Worm (Caenorhabditis elegans) whole organism, L3 larva: ENCODE results near the gene Y62H9A.15.

ENCODE experiments used
- R02D3.7 ChIP-seq: fragments of 150-350 bp; optimal IDR thresholded peaks from 2 replicates; lab custom pipeline; 2014; ENCODE audit warnings: missing biosample characterization, missing genetic modification characterization
- ZK546.5 ChIP-seq: sonication (generic microtip); optimal IDR thresholded peaks from 2 replicates; lab custom pipeline; 2017; ENCODE audit warnings: missing biosample characterization, missing genetic modification characterization
- aly-2 ChIP-seq: fragments of 150-350 bp; optimal IDR thresholded peaks from 2 replicates; lab custom pipeline; 2014; ENCODE audit warnings: missing biosample characterization, missing genetic modification characterization
- ama-1 ChIP-seq: fragments of 150-350 bp; optimal IDR thresholded peaks from 2 replicates; lab custom pipeline; 2018
- ceh-28 ChIP-seq: fragments of 150-350 bp; optimal IDR thresholded peaks from 2 replicates; lab custom pipeline; 2014; ENCODE audit warnings: missing biosample characterization, missing genetic modification reagents, missing genetic modification characterization
- ceh-9 ChIP-seq: sonication (generic microtip); optimal IDR thresholded peaks from 2 replicates; lab custom pipeline; 2018; ENCODE audit warnings: missing biosample characterization, missing genetic modification characterization
- daf-12 ChIP-seq: fragments of 150-350 bp; optimal IDR thresholded peaks from 2 replicates; lab custom pipeline; 2014; ENCODE audit warnings: missing biosample characterization, missing genetic modification reagents, missing genetic modification characterization
- egl-27 ChIP-seq: sonication (generic microtip); optimal IDR thresholded peaks from 4 replicates; lab custom pipeline; 2017; ENCODE audit warnings: missing biosample characterization, missing genetic modification reagents, missing genetic modification characterization
- egl-5 ChIP-seq: fragments of 150-350 bp; optimal IDR thresholded peaks from 2 replicates; lab custom pipeline; 2017; ENCODE audit warnings: missing biosample characterization, missing genetic modification reagents, missing genetic modification characterization, inconsistent platforms
- elt-1 ChIP-seq: fragments of 150-350 bp; optimal IDR thresholded peaks from 2 replicates; lab custom pipeline; 2014; ENCODE audit warnings: missing biosample characterization, missing genetic modification characterization
- elt-2 ChIP-seq: sonication (generic microtip); optimal IDR thresholded peaks from 2 replicates; lab custom pipeline; 2016; ENCODE audit warnings: missing genetic modification reagents, mild to moderate bottlenecking, missing genetic modification characterization, missing compliant biosample characterization
- elt-3 ChIP-seq, 3 experiments: fragments of 150-350 bp in 1 of 3; sonication (generic microtip) in 2 of 3; optimal IDR thresholded peaks; 2 replicates in 2 of 3; 4 replicates in 1 of 3; lab custom pipeline; 2014 to 2017; ENCODE audit warnings: missing biosample characterization in 3 of 3, missing genetic modification characterization in 3 of 3
- eor-1 ChIP-seq, 2 experiments: fragments of 150-350 bp; optimal IDR thresholded peaks; 2 replicates each; lab custom pipeline; 2014 to 2018; ENCODE audit warnings: missing biosample characterization in 2 of 2, missing genetic modification characterization in 2 of 2
- fkh-10 ChIP-seq: sonication (generic microtip); optimal IDR thresholded peaks from 2 replicates; lab custom pipeline; 2017; ENCODE audit warnings: missing biosample characterization, missing genetic modification reagents, missing genetic modification characterization
- fkh-2 ChIP-seq: fragments of 150-350 bp; optimal IDR thresholded peaks from 2 replicates; lab custom pipeline; 2014; ENCODE audit warnings: missing biosample characterization, missing genetic modification reagents, missing genetic modification characterization
- fos-1 ChIP-seq: fragments of 150-350 bp; optimal IDR thresholded peaks from 2 replicates; lab custom pipeline; 2014; ENCODE audit warnings: missing biosample characterization, missing genetic modification characterization
- hmg-11 ChIP-seq: sonication (generic microtip); optimal IDR thresholded peaks from 2 replicates; lab custom pipeline; 2016; ENCODE audit warnings: missing genetic modification characterization, missing compliant biosample characterization
- jun-1 ChIP-seq: fragments of 150-350 bp; optimal IDR thresholded peaks from 2 replicates; lab custom pipeline; 2014; ENCODE audit warnings: missing biosample characterization, missing genetic modification reagents, missing genetic modification characterization
- lin-15B ChIP-seq: fragments of 150-350 bp; optimal IDR thresholded peaks from 2 replicates; lab custom pipeline; 2014; ENCODE audit warnings: missing biosample characterization, missing genetic modification characterization
- lin-39 ChIP-seq: fragments of 150-350 bp; optimal IDR thresholded peaks from 2 replicates; lab custom pipeline; 2018; ENCODE audit warnings: missing biosample characterization, missing genetic modification reagents, missing genetic modification characterization
- lsy-12 ChIP-seq: sonication (generic microtip); optimal IDR thresholded peaks from 2 replicates; lab custom pipeline; 2016; ENCODE audit warnings: mild to moderate bottlenecking, missing genetic modification characterization, missing compliant biosample characterization
- mdl-1 ChIP-seq: fragments of 150-350 bp; optimal IDR thresholded peaks from 2 replicates; lab custom pipeline; 2014; ENCODE audit warnings: missing biosample characterization, missing genetic modification characterization
- mml-1 ChIP-seq: fragments of 150-350 bp; sonication (generic microtip); optimal IDR thresholded peaks from 3 replicates; lab custom pipeline; 2014; ENCODE audit warnings: missing biosample characterization, missing genetic modification characterization
- nhr-11 ChIP-seq: fragments of 150-350 bp; optimal IDR thresholded peaks from 2 replicates; lab custom pipeline; 2014; ENCODE audit warnings: missing biosample characterization, missing genetic modification characterization
- nhr-23 ChIP-seq: fragments of 150-350 bp; optimal IDR thresholded peaks from 2 replicates; lab custom pipeline; 2014; ENCODE audit warnings: missing biosample characterization, missing genetic modification reagents, missing genetic modification characterization
- nhr-237 ChIP-seq: fragments of 150-350 bp; optimal IDR thresholded peaks from 2 replicates; lab custom pipeline; 2014; ENCODE audit warnings: missing biosample characterization, missing genetic modification characterization
- nhr-25 ChIP-seq: sonication (generic microtip); optimal IDR thresholded peaks from 2 replicates; lab custom pipeline; 2017; ENCODE audit warnings: missing biosample characterization, missing genetic modification characterization
- nhr-28 ChIP-seq: fragments of 150-350 bp; optimal IDR thresholded peaks from 2 replicates; lab custom pipeline; 2014; ENCODE audit warnings: missing biosample characterization, missing genetic modification characterization
- nhr-43 ChIP-seq: sonication (generic microtip); optimal IDR thresholded peaks from 2 replicates; lab custom pipeline; 2016; ENCODE audit warnings: mild to moderate bottlenecking, missing genetic modification characterization, missing compliant biosample characterization; ENCODE audit not compliant: poor library complexity, severe bottlenecking
- nhr-67 ChIP-seq: fragments of 150-350 bp; optimal IDR thresholded peaks from 2 replicates; lab custom pipeline; 2014; ENCODE audit warnings: missing biosample characterization, missing genetic modification characterization
- nhr-76 ChIP-seq: fragments of 150-350 bp; sonication (generic microtip); optimal IDR thresholded peaks from 5 replicates; lab custom pipeline; 2014; ENCODE audit warnings: missing biosample characterization, missing genetic modification characterization
- pha-4 ChIP-seq: fragments of 150-350 bp; optimal IDR thresholded peaks from 2 replicates; lab custom pipeline; 2014; ENCODE audit warnings: missing biosample characterization, missing genetic modification reagents, missing genetic modification characterization
- pqm-1 ChIP-seq: fragments of 150-350 bp; optimal IDR thresholded peaks from 2 replicates; lab custom pipeline; 2017; ENCODE audit warnings: missing biosample characterization, missing genetic modification characterization, inconsistent platforms
- sea-2 ChIP-seq: fragments of 150-350 bp; sonication (generic microtip); optimal IDR thresholded peaks from 4 replicates; lab custom pipeline; 2014; ENCODE audit warnings: missing biosample characterization, missing genetic modification reagents, missing genetic modification characterization
- skn-1 ChIP-seq: fragments of 150-350 bp; optimal IDR thresholded peaks from 2 replicates; lab custom pipeline; 2014; ENCODE audit warnings: missing biosample characterization, missing genetic modification characterization
- snpc-4 ChIP-seq: fragments of 150-350 bp; optimal IDR thresholded peaks from 2 replicates; lab custom pipeline; 2014; ENCODE audit warnings: missing biosample characterization, missing genetic modification characterization
- tbx-2 ChIP-seq: sonication (generic microtip); optimal IDR thresholded peaks from 2 replicates; lab custom pipeline; 2016; ENCODE audit warnings: mild to moderate bottlenecking, missing genetic modification characterization, missing compliant biosample characterization
- unc-39 ChIP-seq: sonication (generic microtip); optimal IDR thresholded peaks from 4 replicates; lab custom pipeline; 2017; ENCODE audit warnings: missing biosample characterization, missing genetic modification characterization
- unc-62 ChIP-seq: fragments of 150-350 bp; sonication (generic microtip); optimal IDR thresholded peaks from 4 replicates; lab custom pipeline; 2014; ENCODE audit warnings: missing biosample characterization, missing genetic modification reagents, missing genetic modification characterization
- zag-1 ChIP-seq: fragments of 150-350 bp; optimal IDR thresholded peaks from 2 replicates; lab custom pipeline; 2014; ENCODE audit warnings: missing biosample characterization, missing genetic modification characterization
- ztf-11 ChIP-seq: fragments of 150-350 bp; optimal IDR thresholded peaks from 2 replicates; lab custom pipeline; 2014; ENCODE audit warnings: missing biosample characterization, missing genetic modification characterization
- ztf-4 ChIP-seq: fragments of 150-350 bp; optimal IDR thresholded peaks from 2 replicates; lab custom pipeline; 2014; ENCODE audit warnings: missing biosample characterization, missing genetic modification characterization

Y62H9A.15 gene

DNA sequence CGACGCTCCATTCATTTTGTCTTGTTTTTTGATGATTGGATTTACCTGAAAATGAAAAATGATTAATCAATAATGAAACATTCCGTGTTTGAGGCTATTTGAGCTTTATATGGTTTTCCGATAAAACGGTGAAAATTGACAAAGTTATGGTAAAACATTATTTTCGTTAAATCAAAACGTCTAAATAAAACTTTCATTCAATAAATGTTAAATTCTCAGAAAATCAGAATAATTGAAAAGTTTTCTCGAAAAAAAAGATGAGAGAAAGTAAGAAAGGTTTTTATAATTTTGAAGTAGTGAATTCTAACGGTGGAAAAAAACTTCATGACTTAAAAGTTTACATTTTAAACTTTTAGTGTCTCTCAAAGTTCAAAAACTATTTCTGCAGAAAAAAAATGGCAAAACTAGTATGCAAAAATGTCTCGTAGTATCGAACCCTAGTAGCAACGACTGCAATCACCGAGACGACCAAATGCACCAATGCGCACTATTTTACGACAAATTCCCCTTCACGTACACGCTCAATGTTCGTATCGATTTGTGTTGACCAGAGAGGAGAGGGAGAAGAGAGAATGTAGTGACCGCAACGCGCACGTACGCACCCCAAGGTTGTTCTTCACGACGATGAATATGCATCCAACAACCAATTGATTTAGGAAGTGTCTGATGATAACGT lies 37.0 kb upstream of the Y62H9A.15 start, which contains the start of gene nfya-1:
nfya-1 (minus strand) TSS at position 51 of the 676 bp plus-strand sequence.
- peak; percentile 81 for TF ChIP-seq hmg-11
- TF ChIP-seq snpc-4 (tag; lab: Kevin White, UChicago): peak; percentile 27
- TF ChIP-seq skn-1 (tag; lab: Kevin White, UChicago): peak; percentile 38
- no peak for TF ChIP-seq ztf-4
- TF ChIP-seq nhr-67 (tag; lab: Kevin White, UChicago): no peak
- no peak for TF ChIP-seq nhr-28
- TF ChIP-seq pha-4 (tag; lab: Kevin White, UChicago): peak; percentile 68
- peak; percentile 34 for TF ChIP-seq nhr-43 (tag; lab: Kevin White, UChicago)
- TF ChIP-seq lin-39: peak; percentile 42
- no peak for TF ChIP-seq elt-3 (tag; optimal IDR thresholded peaks at IDR 0.05; lab: Kevin White, UChicago)
- no peak for TF ChIP-seq mdl-1
- TF ChIP-seq ceh-28: peak; percentile 80
- TF ChIP-seq nhr-23 (tag; lab: Kevin White, UChicago): peak; percentile 19
- peak; percentile 27 for TF ChIP-seq elt-2 (tag; lab: Kevin White, UChicago)
- TF ChIP-seq nhr-25 (tag; lab: Kevin White, UChicago): peak; percentile 62
- TF ChIP-seq lsy-12 (tag; lab: Kevin White, UChicago): no peak
- peak; percentile 53 for TF ChIP-seq egl-5 (tag; lab: Kevin White, UChicago)
- no peak for TF ChIP-seq egl-27 (tag; lab: Kevin White, UChicago)
- TF ChIP-seq pqm-1 (tag; lab: Kevin White, UChicago): peak; percentile 16
- peak; percentile 17 for TF ChIP-seq lin-15B

DNA sequence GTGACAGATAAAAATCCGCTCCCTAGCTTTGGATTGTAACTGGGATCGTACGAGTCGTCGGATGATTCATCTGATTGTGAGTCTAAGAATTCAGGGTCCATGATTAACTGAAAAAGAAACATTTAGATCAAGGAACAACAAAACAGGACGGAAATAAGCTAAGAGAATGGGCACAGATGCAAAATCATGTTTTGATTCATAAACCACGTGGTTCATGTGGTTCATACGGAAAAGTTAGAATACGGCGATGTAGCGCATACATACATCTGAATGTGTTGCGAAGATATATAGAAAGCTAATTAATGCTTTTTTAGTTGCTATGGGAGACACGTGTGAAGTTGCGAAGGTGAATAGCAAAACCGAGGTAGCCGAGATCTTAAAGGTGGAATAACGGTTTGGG lies 32.0 kb upstream of the Y62H9A.15 start, which contains the start of gene F55G7.3:
F55G7.3 (minus strand) TSS at position 101 of the 400 bp plus-strand sequence.
- TF ChIP-seq nhr-67 (tag; lab: Kevin White, UChicago): no peak
- no peak for TF ChIP-seq hmg-11
- no peak for TF ChIP-seq ama-1
- TF ChIP-seq fos-1 (tag; lab: Kevin White, UChicago): no peak
- no peak for TF ChIP-seq egl-27 (tag; lab: Kevin White, UChicago)
- no peak for TF ChIP-seq R02D3.7
- TF ChIP-seq aly-2 (tag; lab: Kevin White, UChicago): no peak
- TF ChIP-seq ztf-11 (tag; lab: Kevin White, UChicago): no peak

- no peak for TF ChIP-seq fkh-2
- no peak for TF ChIP-seq mml-1 (tag; lab: Kevin White, UChicago)
- no peak for TF ChIP-seq nhr-43 (tag; lab: Kevin White, UChicago)
- TF ChIP-seq egl-27 (tag; lab: Kevin White, UChicago): no peak
- no peak for TF ChIP-seq nhr-76 (tag; lab: Kevin White, UChicago)
- no peak for TF ChIP-seq jun-1 (tag; lab: Kevin White, UChicago)
- TF ChIP-seq nhr-237 (tag; lab: Kevin White, UChicago): no peak
- no peak for TF ChIP-seq lsy-12 (tag; lab: Kevin White, UChicago)
- no peak for TF ChIP-seq elt-1 (tag; lab: Kevin White, UChicago)
- TF ChIP-seq zag-1 (tag; lab: Kevin White, UChicago): no peak
- no peak for TF ChIP-seq ZK546.5
- TF ChIP-seq ceh-9 (tag; lab: Kevin White, UChicago): no peak
- no peak for TF ChIP-seq fkh-10 (GFP tag; lab: Kevin White, UChicago)
- TF ChIP-seq daf-12: no peak
- no peak for TF ChIP-seq ztf-4
- TF ChIP-seq eor-1 (tag; optimal IDR thresholded peaks at IDR 0.05; lab: Kevin White, UChicago): no peak
- no peak for TF ChIP-seq ceh-28
Observed at ce11 chrX:11938826-11939225, 28.9 kb upstream of the Y62H9A.15 start, which contains the start of gene F55G7.5. Gene F55G7.5 (minus strand): TSS chrX:11938926.

ce11 chrX:11937343-11937935 lies 27.5 kb upstream of the Y62H9A.15 start:
- peak; percentile 97 for TF ChIP-seq hmg-11
- TF ChIP-seq lsy-12 (tag; lab: Kevin White, UChicago): peak; percentile 95
- peak; percentile 86 for TF ChIP-seq ztf-4
- TF ChIP-seq fkh-2: peak; percentile 92
- TF ChIP-seq nhr-67 (tag; lab: Kevin White, UChicago): peak; percentile 59
- peak; percentile 98 for TF ChIP-seq tbx-2
- peak; percentile 98 for TF ChIP-seq lin-39
- TF ChIP-seq jun-1 (tag; lab: Kevin White, UChicago): peak; percentile 100
- TF ChIP-seq ceh-28: peak; percentile 100
- peak; percentile 81 for TF ChIP-seq daf-12
- TF ChIP-seq elt-1 (tag; lab: Kevin White, UChicago): peak; percentile 75
- peak; percentile 95 for TF ChIP-seq unc-62 (GFP tag; lab: Kevin White, UChicago)
- TF ChIP-seq sea-2: no peak
- no peak for TF ChIP-seq ceh-9 (tag; lab: Kevin White, UChicago)
- TF ChIP-seq ZK546.5: peak; percentile 70
- no peak for TF ChIP-seq mml-1 (tag; lab: Kevin White, UChicago)
- peak; percentile 94 for TF ChIP-seq fos-1 (tag; lab: Kevin White, UChicago)
- peak; percentile 99 for TF ChIP-seq nhr-23 (tag; lab: Kevin White, UChicago)
- peak; percentile 90 for TF ChIP-seq zag-1 (tag; lab: Kevin White, UChicago)
- peak; percentile 59 for TF ChIP-seq ztf-11 (tag; lab: Kevin White, UChicago)
- peak; percentile 81 to 99 (median 96) for TF ChIP-seq elt-3 (tag; optimal IDR thresholded peaks at IDR 0.05; lab: Kevin White, UChicago)
- TF ChIP-seq eor-1 (tag; optimal IDR thresholded peaks at IDR 0.05; lab: Kevin White, UChicago): peak in 1 of 2 experiments; percentile 82
- peak; percentile 95 for TF ChIP-seq snpc-4 (tag; lab: Kevin White, UChicago)
- TF ChIP-seq nhr-11 (tag; lab: Kevin White, UChicago): peak; percentile 97
- peak; percentile 99 for TF ChIP-seq nhr-43 (tag; lab: Kevin White, UChicago)
- TF ChIP-seq unc-39: peak; percentile 76
- peak; percentile 94 for TF ChIP-seq aly-2 (tag; lab: Kevin White, UChicago)
